Fruit fly (Drosophila melanogaster) whole organism, prepupa: Measurements from ENCODE around the gene esg.

Source experiments
- CG16779 ChIP-seq: fragments of 200-800 bp; sonication (Bioruptor generic); optimal IDR thresholded peaks from 3 replicates; lab custom pipeline; 2017; ENCODE audit warnings: missing biosample characterization, mild to moderate bottlenecking, missing genetic modification characterization
- CG3032 ChIP-seq: fragments of 200-800 bp; optimal IDR thresholded peaks from 2 replicates; lab custom pipeline; 2019; ENCODE audit warnings: missing biosample characterization, mild to moderate bottlenecking, missing genetic modification characterization, moderate library complexity
- CG31627 ChIP-seq: fragments of 200-800 bp; sonication (Bioruptor generic); optimal IDR thresholded peaks from 3 replicates; lab custom pipeline; 2016; ENCODE audit warnings: missing biosample characterization, missing genetic modification characterization
- CG34406 ChIP-seq: fragments of 200-800 bp; sonication (Bioruptor generic); optimal IDR thresholded peaks from 3 replicates; lab custom pipeline; 2016; ENCODE audit warnings: missing biosample characterization, missing genetic modification characterization
- CG8319 ChIP-seq: fragments of 200-800 bp; sonication (Bioruptor generic); optimal IDR thresholded peaks from 3 replicates; lab custom pipeline; 2016; ENCODE audit warnings: missing biosample characterization, missing genetic modification characterization
- CG8632 ChIP-seq: fragments of 200-800 bp; sonication (Bioruptor generic); optimal IDR thresholded peaks from 3 replicates; lab custom pipeline; 2016; ENCODE audit warnings: missing biosample characterization, missing genetic modification characterization
- Hr38 ChIP-seq: sonication (Bioruptor generic); optimal IDR thresholded peaks from 2 replicates; lab custom pipeline; 2016; ENCODE audit warnings: missing biosample characterization, missing genetic modification characterization
- Lpt ChIP-seq: fragments of 200-800 bp; sonication (Bioruptor generic); optimal IDR thresholded peaks from 3 replicates; lab custom pipeline; 2016; ENCODE audit warnings: missing biosample characterization, missing genetic modification characterization
- acj6 ChIP-seq: fragments of 200-800 bp; sonication (Bioruptor generic); optimal IDR thresholded peaks from 3 replicates; lab custom pipeline; 2016; ENCODE audit warnings: missing biosample characterization, missing genetic modification characterization
- dac ChIP-seq: fragments of 200-800 bp; sonication (Bioruptor generic); optimal IDR thresholded peaks from 2 replicates; lab custom pipeline; 2017; ENCODE audit warnings: missing biosample characterization, mild to moderate bottlenecking, missing genetic modification characterization
- dsx ChIP-seq: fragments of 200-800 bp; optimal IDR thresholded peaks from 3 replicates; lab custom pipeline; 2019; ENCODE audit warnings: missing biosample characterization, mild to moderate bottlenecking, missing genetic modification characterization, moderate library complexity; ENCODE audit not compliant: poor library complexity, severe bottlenecking
- esn ChIP-seq: fragments of 200-800 bp; sonication (Bioruptor generic); optimal IDR thresholded peaks from 2 replicates; lab custom pipeline; 2016; ENCODE audit warnings: missing biosample characterization, mild to moderate bottlenecking, missing genetic modification characterization, moderate library complexity
- net ChIP-seq: fragments of 200-800 bp; sonication (Bioruptor generic); optimal IDR thresholded peaks from 3 replicates; lab custom pipeline; 2016; ENCODE audit warnings: missing biosample characterization, missing genetic modification characterization
- svp ChIP-seq: fragments of 200-800 bp; sonication (Bioruptor generic); peaks from one replicate; lab custom pipeline; 2016; ENCODE audit warnings: missing biosample characterization, missing genetic modification characterization

dm6 chr2L:15323196-15323595 is 10.5 kb upstream of the esg start:
- TF ChIP-seq CG3032 (tag; lab: Kevin White, UChicago) (no peak), Hr38 (GFP tag; lab: Kevin White, UChicago) (no peak), Lpt (GFP tag; lab: Kevin White, UChicago) (no peak), dac (GFP tag; lab: Kevin White, UChicago) (no peak), svp (GFP tag; lab: Kevin White, UChicago) (no peak), CG31627 (no peak), CG8319 (GFP tag; lab: Kevin White, UChicago) (no peak), esn (GFP tag; lab: Kevin White, UChicago) (no peak), dsx (GFP tag; lab: Kevin White, UChicago) (no peak), CG34406 (no peak), CG16779 (tag; lab: Kevin White, UChicago) (no peak), CG8632 (GFP tag; lab: Kevin White, UChicago) (no peak), net (no peak), acj6 (no peak)
